Worm (Caenorhabditis elegans) whole organism, early embryonic: ENCODE measurements around the gene F20A1.2.

ENCODE experiments used
- F13C5.2 ChIP-seq: sonication (generic microtip); optimal IDR thresholded peaks from 2 replicates; lab custom pipeline; 2017; ENCODE audit warnings: mild to moderate bottlenecking, missing genetic modification characterization, inconsistent platforms, missing compliant biosample characterization
- aly-1 ChIP-seq: sonication (generic microtip); optimal IDR thresholded peaks from 2 replicates; lab custom pipeline; 2016; ENCODE audit warnings: missing genetic modification characterization, missing compliant biosample characterization
- ama-1 ChIP-seq: fragments of 150-350 bp; optimal IDR thresholded peaks from 2 replicates; lab custom pipeline; 2014
- ceh-36 ChIP-seq: sonication (generic microtip); optimal IDR thresholded peaks from 2 replicates; lab custom pipeline; 2016; ENCODE audit warnings: missing genetic modification characterization, inconsistent platforms, missing compliant biosample characterization
- flt-1 ChIP-seq: fragments of 200-800 bp; sonication (Bioruptor generic); IDR thresholded peaks from 2 replicates; pipeline ENCODE4 v1.3.6; 2022; ENCODE audit warnings: missing genetic modification characterization, missing compliant biosample characterization
- hnd-1 ChIP-seq: sonication (generic microtip); optimal IDR thresholded peaks from 2 replicates; lab custom pipeline; 2016; ENCODE audit warnings: missing genetic modification characterization, missing compliant biosample characterization
- sea-1 ChIP-seq: fragments of 200-800 bp; sonication (Bioruptor generic); conservative IDR thresholded peaks from 2 replicates; pipeline ENCODE4 v1.3.6; 2022; ENCODE audit warnings: missing genetic modification characterization, missing compliant biosample characterization
- tra-4 ChIP-seq: sonication (generic microtip); optimal IDR thresholded peaks from 2 replicates; lab custom pipeline; 2017; ENCODE audit warnings: missing genetic modification characterization, missing compliant biosample characterization

DNA sequence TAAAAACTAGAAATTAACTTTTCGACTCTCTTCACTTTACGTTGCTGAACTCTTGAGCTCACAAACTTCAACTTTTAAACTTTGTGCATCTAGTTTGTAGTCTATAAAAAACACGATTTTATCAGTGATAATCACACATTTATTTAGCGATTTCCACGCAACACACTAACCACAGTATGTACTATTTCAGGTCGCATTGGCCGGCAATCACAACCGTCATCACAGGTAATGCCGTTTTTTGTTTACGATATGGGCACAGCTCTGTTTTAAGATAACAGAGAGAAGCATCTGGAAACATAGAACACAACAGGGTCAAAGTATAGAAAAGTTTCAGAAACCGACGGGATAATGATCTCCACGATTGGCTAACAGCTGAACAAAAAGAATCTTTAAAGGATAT lies 30.1 kb downstream of the F20A1.2 start:
- TF ChIP-seq F13C5.2 (tag; lab: Kevin White, UChicago) = no peak
- TF ChIP-seq ama-1 (lab: Kevin White, UChicago) = no peak
- no peak for TF ChIP-seq flt-1 (GFP tag; lab: Robert Waterston, UW)
- TF ChIP-seq tra-4 = no peak
- no peak for TF ChIP-seq aly-1 (tag; lab: Kevin White, UChicago)
- TF ChIP-seq sea-1 (GFP tag; lab: Robert Waterston, UW) = no peak
- no peak for TF ChIP-seq ceh-36 (tag; lab: Kevin White, UChicago)
- TF ChIP-seq hnd-1 (tag; lab: Kevin White, UChicago) = no peak
